Worm (Caenorhabditis elegans) whole organism, midembryonic: ENCODE results near the gene ret-1.

ENCODE experiments used
- T22C8.4 ChIP-seq: fragments of 200-800 bp; sonication (Bioruptor generic); IDR thresholded peaks from 2 replicates; pipeline ENCODE4 v1.3.6; 2022; ENCODE audit warnings: missing genetic modification characterization, missing compliant biosample characterization
- flt-1 ChIP-seq: fragments of 200-800 bp; sonication (Bioruptor generic); IDR thresholded peaks from 2 replicates; pipeline ENCODE4 v1.3.6; 2022; ENCODE audit warnings: missing genetic modification characterization, missing compliant biosample characterization
- klf-2 ChIP-seq: fragments of 200-800 bp; sonication (Bioruptor generic); conservative IDR thresholded peaks from 2 replicates; pipeline ENCODE4 v1.3.6; 2022; ENCODE audit warnings: missing genetic modification reagents, missing genetic modification characterization, missing compliant biosample characterization
- med-1 ChIP-seq: sonication (generic microtip); optimal IDR thresholded peaks from 2 replicates; lab custom pipeline; 2017; ENCODE audit warnings: missing genetic modification characterization, mild to moderate bottlenecking, missing compliant biosample characterization, antibody characterized with exemption, missing genetic modification reagents; ENCODE audit not compliant: insufficient read depth
- ref-1 ChIP-seq: fragments of 200-800 bp; sonication (Bioruptor generic); conservative IDR thresholded peaks from 2 replicates; pipeline ENCODE4 v1.3.6; 2022; ENCODE audit warnings: missing genetic modification reagents, missing genetic modification characterization, missing compliant biosample characterization
- tab-1 ChIP-seq: fragments of 200-800 bp; sonication (Bioruptor generic); IDR thresholded peaks from 2 replicates; pipeline ENCODE4 v1.3.6; 2022; ENCODE audit warnings: missing genetic modification characterization, missing compliant biosample characterization
- ztf-23 ChIP-seq: fragments of 200-800 bp; sonication (Bioruptor generic); IDR thresholded peaks from 2 replicates; pipeline ENCODE4 v1.3.6; 2022; ENCODE audit warnings: missing genetic modification reagents, missing genetic modification characterization, missing compliant biosample characterization

ce11 chrV:14792346-14792745 lies 54.9 kb downstream of the ret-1 start:
- TF ChIP-seq tab-1 (GFP tag; lab: Robert Waterston, UW) (no peak), T22C8.4 (GFP tag; lab: Robert Waterston, UW) (no peak), flt-1 (GFP tag; lab: Robert Waterston, UW) (no peak), ref-1 (no peak), med-1 (GFP tag; lab: Kevin White, UChicago) (no peak), ztf-23 (GFP tag; lab: Robert Waterston, UW) (no peak), klf-2 (GFP tag; lab: Robert Waterston, UW) (no peak)
